Fruit fly (Drosophila melanogaster) whole organism, wandering third instar larva: ENCODE data around the gene ND-B17.2.

Experiments
- CrebA ChIP-seq: fragments of 200-800 bp; sonication (Bioruptor generic); optimal IDR thresholded peaks from 2 replicates; lab custom pipeline; 2016; ENCODE audit warnings: missing biosample characterization, mild to moderate bottlenecking, missing genetic modification characterization, borderline replicate concordance
- Dfd ChIP-seq: fragments of >200 bp; optimal IDR thresholded peaks from 2 replicates; lab custom pipeline; 2017; ENCODE audit warnings: missing biosample characterization, missing genetic modification characterization
- Dif ChIP-seq: fragments of 200-275, 200-300 bp; sonication (Bioruptor generic); optimal IDR thresholded peaks from 2 replicates; lab custom pipeline; 2018; ENCODE audit warnings: missing biosample characterization, missing genetic modification characterization; ENCODE audit not compliant: partially characterized antibody
- HLH106 ChIP-seq: fragments of 200-800 bp; optimal IDR thresholded peaks from 3 replicates; lab custom pipeline; 2019; ENCODE audit warnings: missing biosample characterization, mild to moderate bottlenecking, missing genetic modification characterization, moderate library complexity
- Hnf4 ChIP-seq: fragments of 200-800 bp; sonication (Bioruptor generic); optimal IDR thresholded peaks from 2 replicates; lab custom pipeline; 2016; ENCODE audit warnings: missing biosample characterization, mild to moderate bottlenecking, missing genetic modification characterization
- Jra ChIP-seq: sonication (Bioruptor generic); optimal IDR thresholded peaks from 2 replicates; lab custom pipeline; 2016; ENCODE audit warnings: missing biosample characterization, missing genetic modification characterization
- OdsH ChIP-seq: fragments of 200-800 bp; sonication (Bioruptor generic); optimal IDR thresholded peaks from 2 replicates; lab custom pipeline; 2016; ENCODE audit warnings: missing biosample characterization, mild to moderate bottlenecking, missing genetic modification characterization
- Rel ChIP-seq, 2 experiments: fragments of 200-800 bp; sonication (Bioruptor generic) in 1 of 2; optimal IDR thresholded peaks; 2 replicates in 1 of 2; 3 replicates in 1 of 2; lab custom pipeline; 2016 to 2019; ENCODE audit warnings: mild to moderate bottlenecking in 2 of 2, missing biosample characterization in 2 of 2, missing genetic modification characterization in 2 of 2, moderate library complexity in 1 of 2
- Vsx2 ChIP-seq: fragments of 200-300, 225-300 bp; sonication (Bioruptor generic); optimal IDR thresholded peaks from 2 replicates; lab custom pipeline; 2018; ENCODE audit warnings: missing biosample characterization, missing genetic modification characterization; ENCODE audit not compliant: partially characterized antibody
- dl ChIP-seq, 2 experiments: fragments of 175-275, 200-275 bp in 1 of 2; fragments of 200-275 bp in 1 of 2; sonication (Bioruptor generic); optimal IDR thresholded peaks; lab custom pipeline; 2018; ENCODE audit warnings: mild to moderate bottlenecking in 2 of 2, missing biosample characterization in 2 of 2, missing genetic modification characterization in 2 of 2, moderate library complexity in 2 of 2; ENCODE audit not compliant: partially characterized antibody in 2 of 2, insufficient read depth in 1 of 2
- dsf ChIP-seq: sonication (Bioruptor generic); optimal IDR thresholded peaks from 2 replicates; lab custom pipeline; 2016; ENCODE audit warnings: missing biosample characterization, missing genetic modification characterization, borderline replicate concordance
- pan ChIP-seq: fragments of >200 bp; optimal IDR thresholded peaks from 2 replicates; lab custom pipeline; 2017
- sv ChIP-seq: fragments of 200-800 bp; sonication (Bioruptor generic); optimal IDR thresholded peaks from 3 replicates; lab custom pipeline; 2016; ENCODE audit warnings: missing biosample characterization, missing genetic modification characterization
- tai ChIP-seq: sonication (Bioruptor generic); optimal IDR thresholded peaks from 2 replicates; lab custom pipeline; 2016; ENCODE audit warnings: missing biosample characterization, missing genetic modification characterization

ND-B17.2 gene

DNA sequence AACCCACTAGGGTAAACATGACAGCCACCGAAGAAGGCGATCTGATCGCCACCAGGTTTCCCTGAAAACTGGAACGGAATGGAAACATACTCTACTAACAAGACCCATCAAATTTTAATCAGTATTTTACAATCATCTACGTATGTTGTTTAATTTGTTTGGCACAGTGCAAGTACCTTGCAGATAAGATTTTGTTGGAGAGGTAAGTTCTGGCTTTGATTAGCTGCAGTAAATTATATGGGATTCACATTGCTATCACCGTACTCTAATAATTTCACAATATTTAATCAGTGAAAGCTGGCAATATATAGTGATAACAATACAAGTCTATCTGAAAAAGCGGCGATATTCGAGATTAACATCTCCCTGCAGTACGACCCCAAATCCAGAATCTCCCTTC is 15.2 kb downstream of the ND-B17.2 start, which contains the start of gene Cyp309a1:
Gene Cyp309a1, minus strand, starts transcription at position 73 of the 400 bp plus-strand sequence.
- peak; percentile 54 for TF ChIP-seq Vsx2 (GFP tag; lab: Kevin White, UChicago)
- TF ChIP-seq Dif (GFP tag; lab: Kevin White, UChicago) = no peak
- TF ChIP-seq Rel (GFP tag; optimal IDR thresholded peaks at IDR 0.05; lab: Kevin White, UChicago) = no peak
- peak; percentile 94 for TF ChIP-seq Rel (tag; optimal IDR thresholded peaks at IDR 0.05; lab: Kevin White, UChicago)

DNA sequence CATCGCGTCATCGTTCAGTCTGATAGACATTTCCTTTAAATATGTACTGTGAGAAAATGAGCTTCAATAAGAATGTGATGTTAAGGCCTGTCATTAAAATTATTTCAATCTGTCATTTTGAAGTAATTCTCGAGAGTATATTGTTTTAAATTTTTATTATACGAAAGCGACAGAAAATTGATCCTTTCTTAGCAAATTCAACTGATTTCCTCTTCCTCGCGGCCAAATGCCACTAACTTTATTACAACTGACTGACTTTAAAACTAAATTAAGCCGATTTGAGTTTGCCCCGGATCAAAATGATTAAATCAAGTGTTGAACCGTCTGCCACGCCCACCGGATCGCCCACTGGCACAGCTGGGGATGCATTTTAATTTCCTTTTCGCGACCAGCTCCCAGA is 27.2 kb downstream of the ND-B17.2 start, which contains the start of gene CG3515:
Gene CG3515, minus strand, starts transcription at position 101 of the 400 bp plus-strand sequence.
- TF ChIP-seq CrebA (GFP tag; lab: Kevin White, UChicago) = no peak
- no peak for TF ChIP-seq sv (GFP tag; lab: Kevin White, UChicago)
- TF ChIP-seq Hnf4 (GFP tag; lab: Kevin White, UChicago) = no peak
- TF ChIP-seq Dfd = no peak

DNA sequence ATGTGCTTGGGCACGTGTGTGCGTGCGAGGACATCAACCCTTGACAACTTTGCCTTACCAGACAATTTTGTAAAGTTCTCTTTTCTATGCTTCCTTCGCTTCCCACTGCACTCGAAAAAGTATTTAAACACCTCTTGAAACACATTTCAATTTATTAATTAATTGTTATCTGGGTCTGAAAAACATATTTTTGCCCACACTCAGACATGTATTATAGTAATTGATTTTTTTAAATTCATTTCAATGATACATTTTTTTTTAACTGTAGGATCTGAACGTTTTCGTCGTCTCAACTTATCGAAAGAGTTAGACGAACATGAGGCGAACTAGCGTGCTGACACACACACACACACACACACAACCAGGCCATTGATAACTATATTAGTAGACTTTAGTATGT is 37.5 kb downstream of the ND-B17.2 start:
- TF ChIP-seq pan (lab: Kevin White, UChicago) (no peak), HLH106 (no peak), Jra (GFP tag; lab: Kevin White, UChicago) (no peak), dsf (GFP tag; lab: Kevin White, UChicago) (no peak), tai (GFP tag; lab: Kevin White, UChicago) (no peak), Rel (GFP tag; optimal IDR thresholded peaks at IDR 0.05; lab: Kevin White, UChicago) (no peak), Rel (tag; optimal IDR thresholded peaks at IDR 0.05; lab: Kevin White, UChicago) (no peak), OdsH (no peak), dl (GFP tag; optimal IDR thresholded peaks at IDR 0.05; lab: Kevin White, UChicago; ENCODE audit: insufficient read depth in 1 of 2, partially characterized antibody in 2 of 2) (no peak)
- TF ChIP-seq, all 38 proteins: peak for 0
